Fruit fly (Drosophila melanogaster) whole organism, pupa: Measurements from ENCODE around the gene Pde9.

Source experiments
- CG10348 ChIP-seq: fragments of 200-800 bp; sonication (Bioruptor generic); IDR thresholded peaks from 2 replicates; pipeline ENCODE4 v1.3.6; 2022; ENCODE audit warnings: missing biosample characterization, missing genetic modification characterization
- CG12605 ChIP-seq: fragments of 200-800 bp; sonication (Bioruptor generic); IDR thresholded peaks from 2 replicates; pipeline ENCODE4 v1.3.6; 2022; ENCODE audit warnings: missing biosample characterization, missing genetic modification characterization
- CG13204 ChIP-seq: fragments of 200-800 bp; sonication (Bioruptor generic); optimal IDR thresholded peaks from 2 replicates; lab custom pipeline; 2018; ENCODE audit warnings: missing biosample characterization, mild to moderate bottlenecking, missing genetic modification characterization, moderate library complexity
- CG14655 ChIP-seq: fragments of 200-800 bp; sonication (Bioruptor generic); optimal IDR thresholded peaks from 3 replicates; lab custom pipeline; 2017; ENCODE audit warnings: mild to moderate bottlenecking, missing biosample characterization, missing genetic modification reagents, missing genetic modification characterization
- CG15710 ChIP-seq: fragments of 200-800 bp; sonication (Bioruptor generic); optimal IDR thresholded peaks from 2 replicates; lab custom pipeline; 2018; ENCODE audit warnings: missing biosample characterization, mild to moderate bottlenecking, missing genetic modification characterization, moderate library complexity
- CG17806 ChIP-seq: fragments of 200-800 bp; sonication (Bioruptor generic); optimal IDR thresholded peaks from 2 replicates; lab custom pipeline; 2018; ENCODE audit warnings: missing biosample characterization, mild to moderate bottlenecking, missing genetic modification characterization, moderate library complexity
- CG32121 ChIP-seq: fragments of 200-800 bp; sonication (Bioruptor generic); IDR thresholded peaks from 2 replicates; pipeline ENCODE4 v1.3.6; 2022; ENCODE audit warnings: missing biosample characterization, missing genetic modification characterization
- CG34367 ChIP-seq: fragments of 200-800 bp; sonication (Bioruptor generic); optimal IDR thresholded peaks from 2 replicates; lab custom pipeline; 2018; ENCODE audit warnings: missing biosample characterization, mild to moderate bottlenecking, missing genetic modification characterization
- CG4496 ChIP-seq: fragments of 200-800 bp; sonication (Bioruptor generic); IDR thresholded peaks from 3 replicates; pipeline ENCODE4 v1.3.6; 2022; ENCODE audit warnings: missing biosample characterization, missing genetic modification characterization
- CG8159 ChIP-seq: fragments of 200-800 bp; sonication (Bioruptor generic); optimal IDR thresholded peaks from 3 replicates; lab custom pipeline; 2018; ENCODE audit warnings: missing biosample characterization, mild to moderate bottlenecking, missing genetic modification characterization, moderate library complexity
- CG8301 ChIP-seq: fragments of 200-800 bp; sonication (Bioruptor generic); optimal IDR thresholded peaks from 2 replicates; lab custom pipeline; 2018; ENCODE audit warnings: missing biosample characterization, mild to moderate bottlenecking, missing genetic modification characterization
- CG9948 ChIP-seq: fragments of 200-800 bp; sonication (Bioruptor generic); optimal IDR thresholded peaks from 2 replicates; lab custom pipeline; 2018; ENCODE audit warnings: missing biosample characterization, mild to moderate bottlenecking, missing genetic modification characterization, moderate library complexity
- D1 ChIP-seq: fragments of 200-800 bp; sonication (Bioruptor generic); optimal IDR thresholded peaks from 2 replicates; lab custom pipeline; 2018; ENCODE audit warnings: missing biosample characterization, mild to moderate bottlenecking, missing genetic modification characterization, moderate library complexity
- EcR ChIP-seq: fragments of 200-800 bp; sonication (Bioruptor generic); optimal IDR thresholded peaks from 3 replicates; lab custom pipeline; 2019; ENCODE audit warnings: missing biosample characterization, missing genetic modification characterization, mild to moderate bottlenecking, moderate library complexity, missing genetic modification reagents
- Ets98B ChIP-seq: fragments of 200-800 bp; sonication (Bioruptor generic); IDR thresholded peaks from 2 replicates; pipeline ENCODE4 v1.3.6; 2022; ENCODE audit warnings: missing biosample characterization, missing genetic modification characterization
- Pif1A ChIP-seq: fragments of 200-800 bp; sonication (Bioruptor generic); optimal IDR thresholded peaks from 3 replicates; lab custom pipeline; 2016; ENCODE audit warnings: missing biosample characterization, missing genetic modification characterization
- Pif1B ChIP-seq: fragments of 200-800 bp; sonication (Bioruptor generic); optimal IDR thresholded peaks from 3 replicates; lab custom pipeline; 2016; ENCODE audit warnings: missing biosample characterization, missing genetic modification characterization
- Snoo ChIP-seq: fragments of 200-800 bp; sonication (Bioruptor generic); optimal IDR thresholded peaks from 3 replicates; lab custom pipeline; 2017; ENCODE audit warnings: missing biosample characterization, mild to moderate bottlenecking, missing genetic modification characterization, inconsistent platforms
- fd96Ca ChIP-seq: fragments of 200-800 bp; sonication (Bioruptor generic); IDR thresholded peaks from 3 replicates; pipeline ENCODE4 v1.3.6; 2022; ENCODE audit warnings: missing biosample characterization, missing genetic modification characterization
- gl ChIP-seq: fragments of 200-800 bp; sonication (Bioruptor generic); optimal IDR thresholded peaks from 2 replicates; lab custom pipeline; 2018; ENCODE audit warnings: missing biosample characterization, mild to moderate bottlenecking, missing genetic modification characterization
- rn ChIP-seq: fragments of 200-800 bp; sonication (Bioruptor generic); IDR thresholded peaks from 2 replicates; pipeline ENCODE4 v1.3.6; 2022; ENCODE audit warnings: missing biosample characterization, missing genetic modification characterization

The Pde9 gene

dm6 chrX:12913729-12914128 lies 16.6 kb upstream of the Pde9 start:
- TF ChIP-seq rn (GFP tag; lab: Robert Waterston, UW) (no peak), CG13204 (GFP tag; lab: Kevin White, UChicago) (no peak), CG14655 (GFP tag; lab: Kevin White, UChicago) (peak; percentile 26), CG9948 (tag; lab: Kevin White, UChicago) (no peak), CG15710 (tag; lab: Kevin White, UChicago) (peak; percentile 37), CG12605 (GFP tag; lab: Robert Waterston, UW) (no peak), CG34367 (tag; lab: Kevin White, UChicago) (no peak), CG8301 (tag; lab: Kevin White, UChicago) (no peak), Snoo (tag; lab: Kevin White, UChicago) (no peak), D1 (tag; lab: Kevin White, UChicago) (no peak), CG17806 (tag; lab: Kevin White, UChicago) (peak; percentile 37), gl (tag; lab: Kevin White, UChicago) (no peak), CG8159 (tag; lab: Kevin White, UChicago) (peak; percentile 61), CG4496 (GFP tag; lab: Robert Waterston, UW) (0 out of 3 replicates have a peak, but pooled peaks have one; percentile 16), EcR (GFP tag; lab: Kevin White, UChicago) (no peak), Pif1B (GFP tag; lab: Kevin White, UChicago) (no peak)

dm6 chrX:12909577-12910426 lies 12.7 kb upstream of the Pde9 start, which contains the start of the genes Brms1 and CG4645:
TSS of gene Brms1 (minus strand) at chrX:12909622.
TSS of gene CG4645 (plus strand) at chrX:12909953.
- TF ChIP-seq fd96Ca (GFP tag; lab: Robert Waterston, UW) = no peak; the same call in 2 of the 3 replicates
- TF ChIP-seq CG13204 (GFP tag; lab: Kevin White, UChicago) = no peak
- no peak for TF ChIP-seq Pif1A (GFP tag; lab: Kevin White, UChicago)
- no peak for TF ChIP-seq CG34367 (tag; lab: Kevin White, UChicago)
- no peak for TF ChIP-seq CG10348
- no peak for TF ChIP-seq Snoo (tag; lab: Kevin White, UChicago)
- TF ChIP-seq CG32121 = no peak
- TF ChIP-seq CG8301 (tag; lab: Kevin White, UChicago) = peak; percentile 13
- TF ChIP-seq CG17806 (tag; lab: Kevin White, UChicago) = no peak
- no peak for TF ChIP-seq gl (tag; lab: Kevin White, UChicago)
- peak; percentile 49 for TF ChIP-seq CG14655 (GFP tag; lab: Kevin White, UChicago)
- peak; percentile 11 for TF ChIP-seq Pif1B (GFP tag; lab: Kevin White, UChicago)
- no peak for TF ChIP-seq CG12605 (GFP tag; lab: Robert Waterston, UW)
- TF ChIP-seq CG8159 (tag; lab: Kevin White, UChicago) = peak; percentile 45
- no peak; the same call in 2 of the 3 replicates for TF ChIP-seq CG4496 (GFP tag; lab: Robert Waterston, UW)
- TF ChIP-seq CG15710 (tag; lab: Kevin White, UChicago) = peak; percentile 46
- TF ChIP-seq Ets98B (GFP tag; lab: Robert Waterston, UW) = no peak
- no peak for TF ChIP-seq EcR (GFP tag; lab: Kevin White, UChicago)
- peak; percentile 11 for TF ChIP-seq CG9948 (tag; lab: Kevin White, UChicago)
- no peak for TF ChIP-seq rn (GFP tag; lab: Robert Waterston, UW)
- TF ChIP-seq D1 (tag; lab: Kevin White, UChicago) = no peak

- TF ChIP-seq CG8301 (tag; lab: Kevin White, UChicago) (no peak), gl (tag; lab: Kevin White, UChicago) (no peak), D1 (tag; lab: Kevin White, UChicago) (no peak)
Measured at dm6 chrX:12906914-12907313, 9.8 kb upstream of the Pde9 start, which contains the start of gene mRpL49. TSS of gene mRpL49 (plus strand) at chrX:12907105.

dm6 chrX:12905901-12906689 lies 9.0 kb upstream of the Pde9 start, which contains the start of gene CG4404:
TSS of gene CG4404 (minus strand) at chrX:12906018.
- TF ChIP-seq CG15710 (tag; lab: Kevin White, UChicago) (no peak), CG34367 (tag; lab: Kevin White, UChicago) (no peak), D1 (tag; lab: Kevin White, UChicago) (no peak), CG32121 (peak; percentile 42), CG8159 (tag; lab: Kevin White, UChicago) (no peak), rn (GFP tag; lab: Robert Waterston, UW) (no peak), CG17806 (tag; lab: Kevin White, UChicago) (no peak), Ets98B (GFP tag; lab: Robert Waterston, UW) (peak; percentile 48), CG8301 (tag; lab: Kevin White, UChicago) (peak; percentile 11), EcR (GFP tag; lab: Kevin White, UChicago) (no peak), Snoo (tag; lab: Kevin White, UChicago) (no peak), CG14655 (GFP tag; lab: Kevin White, UChicago) (peak; percentile 24), fd96Ca (GFP tag; lab: Robert Waterston, UW) (peak; percentile 68; the same call in 2 of the 3 replicates), CG4496 (GFP tag; lab: Robert Waterston, UW) (peak; percentile 62; the same call in 2 of the 3 replicates), Pif1A (GFP tag; lab: Kevin White, UChicago) (no peak), Pif1B (GFP tag; lab: Kevin White, UChicago) (no peak), CG9948 (tag; lab: Kevin White, UChicago) (no peak), CG13204 (GFP tag; lab: Kevin White, UChicago) (no peak)
